Fruit fly (Drosophila melanogaster) whole organism, embryonic: Measurements from ENCODE around the gene Polr1H.

ENCODE experiments used
- Atf-2 ChIP-seq: fragments of 200-800 bp; sonication (Bioruptor generic); optimal IDR thresholded peaks from 2 replicates; lab custom pipeline; 2016; ENCODE audit warnings: missing biosample characterization, missing genetic modification characterization
- CG10654 ChIP-seq: fragments of 200-800 bp; sonication (Bioruptor generic); optimal IDR thresholded peaks from 2 replicates; lab custom pipeline; 2016; ENCODE audit warnings: missing biosample characterization, missing genetic modification characterization
- CG11456 ChIP-seq: fragments of 200-800 bp; sonication (Bioruptor generic); IDR thresholded peaks from 3 replicates; pipeline ENCODE4 v1.3.6; 2022; ENCODE audit warnings: missing biosample characterization, missing genetic modification characterization
- CG12299 ChIP-seq: fragments of 200-800 bp; sonication (Bioruptor generic); optimal IDR thresholded peaks from 2 replicates; lab custom pipeline; 2018; ENCODE audit warnings: missing biosample characterization, mild to moderate bottlenecking, missing genetic modification characterization
- CG14860 ChIP-seq: fragments of 200-800 bp; sonication (Bioruptor generic); IDR thresholded peaks from 3 replicates; pipeline ENCODE4 v1.3.6; 2022; ENCODE audit warnings: missing biosample characterization, missing genetic modification characterization; ENCODE audit not compliant: partially characterized antibody
- CG15601 ChIP-seq: fragments of 200-800 bp; sonication (Bioruptor generic); optimal IDR thresholded peaks from 3 replicates; lab custom pipeline; 2019; ENCODE audit warnings: missing biosample characterization, mild to moderate bottlenecking, missing genetic modification characterization, moderate library complexity
- CG16779 ChIP-seq: fragments of 200-800 bp; sonication (Bioruptor generic); IDR thresholded peaks from 2 replicates; pipeline ENCODE4 v1.3.6; 2022; ENCODE audit warnings: missing biosample characterization, missing genetic modification characterization
- CG18476 ChIP-seq: fragments of 200-800 bp; sonication (Bioruptor generic); optimal IDR thresholded peaks from 2 replicates; lab custom pipeline; 2016; ENCODE audit warnings: missing biosample characterization, mild to moderate bottlenecking, missing genetic modification characterization
- CG3065 ChIP-seq: fragments of 200-800 bp; sonication (Bioruptor generic); optimal IDR thresholded peaks from 2 replicates; lab custom pipeline; 2016; ENCODE audit warnings: missing biosample characterization, missing genetic modification characterization
- H2.0 ChIP-seq: fragments of 200-800 bp; sonication (Bioruptor generic); IDR thresholded peaks from 2 replicates; pipeline ENCODE4 v1.3.6; 2022; ENCODE audit warnings: missing biosample characterization, missing genetic modification characterization
- Sox100B ChIP-seq: fragments of 200-800 bp; sonication (Bioruptor generic); optimal IDR thresholded peaks from 3 replicates; lab custom pipeline; 2018; ENCODE audit warnings: missing biosample characterization, mild to moderate bottlenecking, missing genetic modification characterization
- trh ChIP-seq: fragments of 200-800 bp; sonication (Bioruptor generic); optimal IDR thresholded peaks from 2 replicates; lab custom pipeline; 2016; ENCODE audit warnings: missing biosample characterization, missing genetic modification characterization

- TF ChIP-seq H2.0 (GFP tag; lab: Robert Waterston, UW) (no peak), Sox100B (GFP tag; lab: Kevin White, UChicago) (no peak), CG3065 (GFP tag; lab: Kevin White, UChicago) (no peak), CG14860 (no peak), CG16779 (GFP tag; lab: Robert Waterston, UW) (no peak), CG18476 (no peak), trh (no peak), CG11456 (GFP tag; lab: Robert Waterston, UW) (no peak), CG12299 (tag; lab: Kevin White, UChicago) (no peak), Atf-2 (GFP tag; lab: Kevin White, UChicago) (no peak), CG10654 (GFP tag; lab: Kevin White, UChicago) (no peak), CG15601 (no peak)
Measured at dm6 chr3R:21731682-21732081, 46.0 kb downstream of the Polr1H start.
